Worm (Caenorhabditis elegans) whole organism, L3 larva: ENCODE data around the gene F26G1.9.
A peak's percentile ranks its signal among the peaks of the same experiment; 100 is the strongest.

Experiments used
- R02D3.7 ChIP-seq: fragments of 150-350 bp; optimal IDR thresholded peaks from 2 replicates; lab custom pipeline; 2014; ENCODE audit warnings: missing biosample characterization, missing genetic modification characterization
- ZK546.5 ChIP-seq: sonication (generic microtip); optimal IDR thresholded peaks from 2 replicates; lab custom pipeline; 2017; ENCODE audit warnings: missing biosample characterization, missing genetic modification characterization
- aly-2 ChIP-seq: fragments of 150-350 bp; optimal IDR thresholded peaks from 2 replicates; lab custom pipeline; 2014; ENCODE audit warnings: missing biosample characterization, missing genetic modification characterization
- ama-1 ChIP-seq: fragments of 150-350 bp; optimal IDR thresholded peaks from 2 replicates; lab custom pipeline; 2018
- ceh-16 ChIP-seq: sonication (generic microtip); optimal IDR thresholded peaks from 2 replicates; lab custom pipeline; 2017; ENCODE audit warnings: missing biosample characterization, missing genetic modification characterization
- ceh-28 ChIP-seq: fragments of 150-350 bp; optimal IDR thresholded peaks from 2 replicates; lab custom pipeline; 2014; ENCODE audit warnings: missing biosample characterization, missing genetic modification reagents, missing genetic modification characterization
- ceh-9 ChIP-seq: sonication (generic microtip); optimal IDR thresholded peaks from 2 replicates; lab custom pipeline; 2018; ENCODE audit warnings: missing biosample characterization, missing genetic modification characterization
- daf-12 ChIP-seq: fragments of 150-350 bp; optimal IDR thresholded peaks from 2 replicates; lab custom pipeline; 2014; ENCODE audit warnings: missing biosample characterization, missing genetic modification reagents, missing genetic modification characterization
- egl-5 ChIP-seq: fragments of 150-350 bp; optimal IDR thresholded peaks from 2 replicates; lab custom pipeline; 2017; ENCODE audit warnings: missing biosample characterization, missing genetic modification reagents, missing genetic modification characterization, inconsistent platforms
- elt-1 ChIP-seq: fragments of 150-350 bp; optimal IDR thresholded peaks from 2 replicates; lab custom pipeline; 2014; ENCODE audit warnings: missing biosample characterization, missing genetic modification characterization
- elt-2 ChIP-seq: sonication (generic microtip); optimal IDR thresholded peaks from 2 replicates; lab custom pipeline; 2016; ENCODE audit warnings: missing genetic modification reagents, mild to moderate bottlenecking, missing genetic modification characterization, missing compliant biosample characterization
- elt-3 ChIP-seq, 3 experiments: fragments of 150-350 bp in 1 of 3; sonication (generic microtip) in 2 of 3; optimal IDR thresholded peaks; 2 replicates in 2 of 3; 4 replicates in 1 of 3; lab custom pipeline; 2014 to 2017; ENCODE audit warnings: missing biosample characterization in 3 of 3, missing genetic modification characterization in 3 of 3
- eor-1 ChIP-seq, 2 experiments: fragments of 150-350 bp; optimal IDR thresholded peaks; 2 replicates each; lab custom pipeline; 2014 to 2018; ENCODE audit warnings: missing biosample characterization in 2 of 2, missing genetic modification characterization in 2 of 2
- fkh-10 ChIP-seq: sonication (generic microtip); optimal IDR thresholded peaks from 2 replicates; lab custom pipeline; 2017; ENCODE audit warnings: missing biosample characterization, missing genetic modification reagents, missing genetic modification characterization
- fkh-2 ChIP-seq: fragments of 150-350 bp; optimal IDR thresholded peaks from 2 replicates; lab custom pipeline; 2014; ENCODE audit warnings: missing biosample characterization, missing genetic modification reagents, missing genetic modification characterization
- fos-1 ChIP-seq: fragments of 150-350 bp; optimal IDR thresholded peaks from 2 replicates; lab custom pipeline; 2014; ENCODE audit warnings: missing biosample characterization, missing genetic modification characterization
- hmg-11 ChIP-seq: sonication (generic microtip); optimal IDR thresholded peaks from 2 replicates; lab custom pipeline; 2016; ENCODE audit warnings: missing genetic modification characterization, missing compliant biosample characterization
- jun-1 ChIP-seq: fragments of 150-350 bp; optimal IDR thresholded peaks from 2 replicates; lab custom pipeline; 2014; ENCODE audit warnings: missing biosample characterization, missing genetic modification reagents, missing genetic modification characterization
- lin-15B ChIP-seq: fragments of 150-350 bp; optimal IDR thresholded peaks from 2 replicates; lab custom pipeline; 2014; ENCODE audit warnings: missing biosample characterization, missing genetic modification characterization
- lin-39 ChIP-seq: fragments of 150-350 bp; optimal IDR thresholded peaks from 2 replicates; lab custom pipeline; 2018; ENCODE audit warnings: missing biosample characterization, missing genetic modification reagents, missing genetic modification characterization
- lsy-12 ChIP-seq: sonication (generic microtip); optimal IDR thresholded peaks from 2 replicates; lab custom pipeline; 2016; ENCODE audit warnings: mild to moderate bottlenecking, missing genetic modification characterization, missing compliant biosample characterization
- mdl-1 ChIP-seq: fragments of 150-350 bp; optimal IDR thresholded peaks from 2 replicates; lab custom pipeline; 2014; ENCODE audit warnings: missing biosample characterization, missing genetic modification characterization
- mml-1 ChIP-seq: fragments of 150-350 bp; sonication (generic microtip); optimal IDR thresholded peaks from 3 replicates; lab custom pipeline; 2014; ENCODE audit warnings: missing biosample characterization, missing genetic modification characterization
- nfya-1 ChIP-seq: sonication (generic microtip); optimal IDR thresholded peaks from 2 replicates; lab custom pipeline; 2017; ENCODE audit warnings: missing genetic modification characterization, mild to moderate bottlenecking, missing compliant biosample characterization, antibody characterized with exemption, moderate library complexity; ENCODE audit not compliant: insufficient read depth
- nhr-11 ChIP-seq: fragments of 150-350 bp; optimal IDR thresholded peaks from 2 replicates; lab custom pipeline; 2014; ENCODE audit warnings: missing biosample characterization, missing genetic modification characterization
- nhr-12 ChIP-seq: fragments of 150-350 bp; optimal IDR thresholded peaks from 2 replicates; lab custom pipeline; 2014; ENCODE audit warnings: missing biosample characterization, missing genetic modification characterization
- nhr-23 ChIP-seq: fragments of 150-350 bp; optimal IDR thresholded peaks from 2 replicates; lab custom pipeline; 2014; ENCODE audit warnings: missing biosample characterization, missing genetic modification reagents, missing genetic modification characterization
- nhr-25 ChIP-seq: sonication (generic microtip); optimal IDR thresholded peaks from 2 replicates; lab custom pipeline; 2017; ENCODE audit warnings: missing biosample characterization, missing genetic modification characterization
- nhr-28 ChIP-seq: fragments of 150-350 bp; optimal IDR thresholded peaks from 2 replicates; lab custom pipeline; 2014; ENCODE audit warnings: missing biosample characterization, missing genetic modification characterization
- nhr-43 ChIP-seq: sonication (generic microtip); optimal IDR thresholded peaks from 2 replicates; lab custom pipeline; 2016; ENCODE audit warnings: mild to moderate bottlenecking, missing genetic modification characterization, missing compliant biosample characterization; ENCODE audit not compliant: poor library complexity, severe bottlenecking
- nhr-67 ChIP-seq: fragments of 150-350 bp; optimal IDR thresholded peaks from 2 replicates; lab custom pipeline; 2014; ENCODE audit warnings: missing biosample characterization, missing genetic modification characterization
- nhr-76 ChIP-seq: fragments of 150-350 bp; sonication (generic microtip); optimal IDR thresholded peaks from 5 replicates; lab custom pipeline; 2014; ENCODE audit warnings: missing biosample characterization, missing genetic modification characterization
- nhr-77 ChIP-seq: fragments of 150-350 bp; optimal IDR thresholded peaks from 2 replicates; lab custom pipeline; 2014; ENCODE audit warnings: missing biosample characterization, missing genetic modification characterization
- pqm-1 ChIP-seq: fragments of 150-350 bp; optimal IDR thresholded peaks from 2 replicates; lab custom pipeline; 2017; ENCODE audit warnings: missing biosample characterization, missing genetic modification characterization, inconsistent platforms
- sea-2 ChIP-seq: fragments of 150-350 bp; sonication (generic microtip); optimal IDR thresholded peaks from 4 replicates; lab custom pipeline; 2014; ENCODE audit warnings: missing biosample characterization, missing genetic modification reagents, missing genetic modification characterization
- skn-1 ChIP-seq: fragments of 150-350 bp; optimal IDR thresholded peaks from 2 replicates; lab custom pipeline; 2014; ENCODE audit warnings: missing biosample characterization, missing genetic modification characterization
- snpc-4 ChIP-seq: fragments of 150-350 bp; optimal IDR thresholded peaks from 2 replicates; lab custom pipeline; 2014; ENCODE audit warnings: missing biosample characterization, missing genetic modification characterization
- tbx-2 ChIP-seq: sonication (generic microtip); optimal IDR thresholded peaks from 2 replicates; lab custom pipeline; 2016; ENCODE audit warnings: mild to moderate bottlenecking, missing genetic modification characterization, missing compliant biosample characterization
- unc-62 ChIP-seq: fragments of 150-350 bp; sonication (generic microtip); optimal IDR thresholded peaks from 4 replicates; lab custom pipeline; 2014; ENCODE audit warnings: missing biosample characterization, missing genetic modification reagents, missing genetic modification characterization
- zag-1 ChIP-seq: fragments of 150-350 bp; optimal IDR thresholded peaks from 2 replicates; lab custom pipeline; 2014; ENCODE audit warnings: missing biosample characterization, missing genetic modification characterization
- ztf-11 ChIP-seq: fragments of 150-350 bp; optimal IDR thresholded peaks from 2 replicates; lab custom pipeline; 2014; ENCODE audit warnings: missing biosample characterization, missing genetic modification characterization
- ztf-4 ChIP-seq: fragments of 150-350 bp; optimal IDR thresholded peaks from 2 replicates; lab custom pipeline; 2014; ENCODE audit warnings: missing biosample characterization, missing genetic modification characterization

F26G1.9 gene

ce11 chrII:4745281-4745680, 28.5 kb downstream of the F26G1.9 start (continued):
- TF ChIP-seq lin-39 (tag; lab: Kevin White, UChicago) (no peak), tbx-2 (peak; percentile 24), sea-2 (no peak), nhr-76 (no peak), nhr-23 (peak; percentile 92), elt-1 (no peak), nhr-25 (tag; lab: Kevin White, UChicago) (peak; percentile 88), daf-12 (tag; lab: Kevin White, UChicago) (no peak), eor-1 (tag; optimal IDR thresholded peaks at IDR 0.05; lab: Kevin White, UChicago) (no peak), elt-3 (tag; optimal IDR thresholded peaks at IDR 0.05; lab: Kevin White, UChicago) (peak in 2 of 3 experiments; percentile 24 to 78), jun-1 (tag; lab: Kevin White, UChicago) (no peak), nhr-77 (tag; lab: Kevin White, UChicago) (no peak), fkh-2 (no peak), nhr-67 (tag; lab: Kevin White, UChicago) (no peak), ceh-9 (tag; lab: Kevin White, UChicago) (no peak), ZK546.5 (tag; lab: Kevin White, UChicago) (no peak)

- TF ChIP-seq nfya-1 (no peak), nhr-23 (peak; percentile 29), fkh-10 (GFP tag; lab: Kevin White, UChicago) (no peak), nhr-67 (tag; lab: Kevin White, UChicago) (no peak), lsy-12 (tag; lab: Kevin White, UChicago) (peak; percentile 33), aly-2 (no peak), R02D3.7 (tag; lab: Kevin White, UChicago) (no peak), mdl-1 (tag; lab: Kevin White, UChicago) (no peak), nhr-43 (tag; lab: Kevin White, UChicago) (no peak), lin-39 (tag; lab: Kevin White, UChicago) (no peak), zag-1 (tag; lab: Kevin White, UChicago) (no peak), eor-1 (tag; optimal IDR thresholded peaks at IDR 0.05; lab: Kevin White, UChicago) (no peak), unc-62 (GFP tag; lab: Kevin White, UChicago) (no peak), jun-1 (tag; lab: Kevin White, UChicago) (peak; percentile 12), pqm-1 (tag; lab: Kevin White, UChicago) (peak; percentile 39), elt-2 (tag; lab: Kevin White, UChicago) (peak; percentile 62), nhr-76 (no peak), ceh-28 (tag; lab: Kevin White, UChicago) (no peak), snpc-4 (tag; lab: Kevin White, UChicago) (no peak), mml-1 (tag; lab: Kevin White, UChicago) (no peak), nhr-28 (tag; lab: Kevin White, UChicago) (no peak), ama-1 (lab: Kevin White, UChicago) (no peak), ztf-11 (tag; lab: Kevin White, UChicago) (no peak), elt-3 (tag; optimal IDR thresholded peaks at IDR 0.05; lab: Kevin White, UChicago) (no peak)
Measured at ce11 chrII:4741527-4742187, 32.1 kb downstream of the F26G1.9 start, which contains the start of gene acs-11. acs-11 (plus strand) TSS chrII:4742137.

ce11 chrII:4739984-4740462, 33.8 kb downstream of the F26G1.9 start, which contains the start of gene eas-1:
eas-1 (plus strand) TSS chrII:4740412.
- no peak for TF ChIP-seq ztf-4 (tag; lab: Kevin White, UChicago)
- peak; percentile 57 for TF ChIP-seq jun-1 (tag; lab: Kevin White, UChicago)
- TF ChIP-seq nhr-12, result no peak
- TF ChIP-seq elt-1, result no peak
- TF ChIP-seq R02D3.7 (tag; lab: Kevin White, UChicago), result peak; percentile 25
- TF ChIP-seq nhr-25 (tag; lab: Kevin White, UChicago), result peak; percentile 77
- TF ChIP-seq ceh-16 (tag; lab: Kevin White, UChicago), result no peak
- TF ChIP-seq snpc-4 (tag; lab: Kevin White, UChicago), result peak; percentile 72
- TF ChIP-seq nhr-23, result peak; percentile 81
- peak; percentile 44 for TF ChIP-seq skn-1
- no peak for TF ChIP-seq fos-1
- TF ChIP-seq lsy-12 (tag; lab: Kevin White, UChicago), result peak; percentile 82
- TF ChIP-seq ceh-28 (tag; lab: Kevin White, UChicago), result peak; percentile 35
- peak; percentile 3 for TF ChIP-seq tbx-2
- peak; percentile 52 for TF ChIP-seq lin-39 (tag; lab: Kevin White, UChicago)
- TF ChIP-seq aly-2, result no peak
- no peak for TF ChIP-seq fkh-10 (GFP tag; lab: Kevin White, UChicago)
- TF ChIP-seq lin-15B (tag; lab: Kevin White, UChicago), result peak; percentile 82
- no peak for TF ChIP-seq nhr-11 (tag; lab: Kevin White, UChicago)
- TF ChIP-seq nhr-43 (tag; lab: Kevin White, UChicago), result peak; percentile 90
- TF ChIP-seq mdl-1 (tag; lab: Kevin White, UChicago), result peak; percentile 53
- peak; percentile 22 for TF ChIP-seq hmg-11 (tag; lab: Kevin White, UChicago)
- TF ChIP-seq egl-5, result no peak
- TF ChIP-seq elt-2 (tag; lab: Kevin White, UChicago), result peak; percentile 62
- peak; percentile 82 for TF ChIP-seq nfya-1
- no peak for TF ChIP-seq nhr-77 (tag; lab: Kevin White, UChicago)
- peak; percentile 21 for TF ChIP-seq pqm-1 (tag; lab: Kevin White, UChicago)
